Fruit fly (Drosophila melanogaster): ENCODE results near the gene CG33771.

Gene CG33771

DNA sequence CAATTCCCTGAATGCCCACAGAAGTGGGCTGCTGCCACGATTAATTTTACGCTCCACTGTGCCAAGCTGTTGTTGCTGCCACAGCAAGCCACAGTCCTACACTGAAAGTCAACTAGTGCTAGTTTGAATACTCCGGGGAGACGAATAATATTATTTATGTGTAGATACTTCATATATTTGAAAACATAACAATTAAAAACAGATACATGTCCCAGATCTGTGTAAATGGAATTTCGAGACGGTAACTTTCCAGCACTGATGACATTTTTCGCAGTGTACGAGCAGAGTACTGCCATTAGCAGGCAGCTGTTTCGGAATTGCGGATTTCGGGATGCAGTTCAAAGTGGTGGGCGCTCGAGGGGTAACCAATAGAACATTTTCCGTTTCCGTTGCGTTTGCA lies 15.9 kb downstream of the CG33771 start (continued):
- TF ChIP-seq nom (GFP tag; optimal IDR thresholded peaks at IDR 0.05) (no peak), bab2 (GFP tag; optimal IDR thresholded peaks at IDR 0.05) (no peak), Oaz (GFP tag; IDR thresholded peaks at IDR 0.05) (no peak), HLHmδ (GFP tag; optimal IDR thresholded peaks at IDR 0.05) (no peak), sisA (GFP tag; IDR thresholded peaks at IDR 0.05) (peak; percentile 44; the same call in 1 of the 2 replicates), CG14667 (GFP tag; IDR thresholded peaks at IDR 0.05) (no peak), ac (GFP tag; optimal IDR thresholded peaks at IDR 0.05) (no peak), Mrtf (GFP tag; IDR thresholded peaks at IDR 0.05) (no peak), CG31388 (GFP tag; optimal IDR thresholded peaks at IDR 0.05) (no peak), CG6854 (GFP tag; optimal IDR thresholded peaks at IDR 0.05) (no peak), Med (GFP tag) (peak; percentile 73), mirr (GFP tag; optimal IDR thresholded peaks at IDR 0.05) (no peak), esg (GFP tag; conservative IDR thresholded peaks at IDR 0.05) (0 out of 2 replicates have a peak, but pooled peaks have one; percentile 13), CG8089 (GFP tag; optimal IDR thresholded peaks at IDR 0.05) (no peak), ranshi (GFP tag; IDR thresholded peaks at IDR 0.05) (peak; percentile 53; the same call in 1 of the 2 replicates), Max (GFP tag; optimal IDR thresholded peaks at IDR 0.05) (no peak), CG11504 (tag; optimal IDR thresholded peaks at IDR 0.05) (peak; percentile 53), Nf-YA (GFP tag; IDR thresholded peaks at IDR 0.05) (no peak), nau (GFP tag; optimal IDR thresholded peaks at IDR 0.05) (no peak), Atf6 (GFP tag; IDR thresholded peaks at IDR 0.05) (peak; percentile 52; the same call in 1 of the 2 replicates), Deaf1 (tag; optimal IDR thresholded peaks at IDR 0.05) (no peak), CG4707 (GFP tag; optimal IDR thresholded peaks at IDR 0.05) (no peak), CG7372 (GFP tag; IDR thresholded peaks at IDR 0.05) (no peak), Ada2b (GFP tag; IDR thresholded peaks at IDR 0.05) (peak; percentile 13; the same call in 1 of the 2 replicates), Fer3 (tag; optimal IDR thresholded peaks at IDR 0.05) (no peak), Adf1 (GFP tag; IDR thresholded peaks at IDR 0.05) (no peak), Awh (GFP tag; IDR thresholded peaks at IDR 0.05) (no peak), CG14710 (tag; optimal IDR thresholded peaks at IDR 0.05) (no peak), CG11723 (GFP tag; optimal IDR thresholded peaks at IDR 0.05) (no peak), CG18599 (GFP tag; optimal IDR thresholded peaks at IDR 0.05) (peak; percentile 20)

DNA sequence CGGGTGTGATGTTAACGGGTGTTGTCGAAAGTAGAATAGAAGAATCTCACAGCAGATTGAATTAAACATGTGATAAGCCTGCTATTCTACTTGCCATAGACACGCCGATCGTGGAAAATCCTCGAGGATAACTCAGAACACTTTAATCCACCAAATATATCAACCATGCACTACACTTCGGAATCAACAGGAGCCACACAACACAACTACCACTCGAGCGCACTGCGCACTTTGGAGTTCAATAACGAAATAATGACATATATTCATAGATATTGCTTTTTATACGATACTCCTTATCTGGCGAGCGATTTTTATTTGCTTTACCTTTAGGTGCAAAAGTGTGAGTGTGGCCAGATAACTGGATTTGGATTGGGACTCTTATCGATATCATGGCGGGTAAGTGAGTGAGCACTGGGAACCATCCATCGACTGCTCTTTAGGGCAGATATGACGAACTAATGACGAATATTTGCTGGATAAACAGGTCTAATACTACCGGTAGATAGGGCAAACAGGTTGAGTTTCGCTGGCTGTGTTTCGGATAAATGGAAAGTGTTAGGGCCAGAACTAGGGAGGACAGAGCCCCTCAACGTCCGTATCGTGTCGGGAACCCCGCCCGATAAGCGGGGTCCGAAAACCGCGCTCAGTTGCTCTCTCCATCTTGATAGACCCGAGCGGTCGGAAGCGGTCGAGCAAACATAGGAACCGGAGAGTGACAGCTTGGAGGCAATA lies 20.2 kb downstream of the CG33771 start, which contains the start of gene Jhbp6:
Gene Jhbp6 (plus strand): TSS at position 682 of the 732 bp plus-strand sequence.
- TF ChIP-seq CG11723 (GFP tag; optimal IDR thresholded peaks at IDR 0.05) (no peak), CG7556 (GFP tag; optimal IDR thresholded peaks at IDR 0.05) (no peak), CG17612 (GFP tag; IDR thresholded peaks at IDR 0.05) (no peak), Kr (GFP tag; optimal IDR thresholded peaks at IDR 0.05) (peak; percentile 2), cas (GFP tag; IDR thresholded peaks at IDR 0.05) (no peak), Rx (GFP tag; IDR thresholded peaks at IDR 0.05) (no peak), CG3726 (GFP tag; IDR thresholded peaks at IDR 0.05) (no peak), Ada2b (GFP tag; IDR thresholded peaks at IDR 0.05) (no peak), chif (GFP tag; optimal IDR thresholded peaks at IDR 0.05) (no peak), Antp (GFP tag; optimal IDR thresholded peaks at IDR 0.05) (no peak), CG1602 (GFP tag; optimal IDR thresholded peaks at IDR 0.05) (no peak), ATbp (GFP tag; optimal IDR thresholded peaks at IDR 0.05) (no peak), CG6854 (GFP tag; optimal IDR thresholded peaks at IDR 0.05) (no peak), Spps (tag; optimal IDR thresholded peaks at IDR 0.05) (no peak), CG4282 (GFP tag; optimal IDR thresholded peaks at IDR 0.05) (no peak), cg (GFP tag; optimal IDR thresholded peaks at IDR 0.05) (peak; percentile 10), knrl (GFP tag; IDR thresholded peaks at IDR 0.05; ENCODE audit: partially characterized antibody) (no peak), gfzf (GFP tag; optimal IDR thresholded peaks at IDR 0.05) (peak; percentile 23), CG13624 (GFP tag; optimal IDR thresholded peaks at IDR 0.05) (no peak), CG18599 (GFP tag; optimal IDR thresholded peaks at IDR 0.05) (peak; percentile 10), Hr3 (GFP tag; optimal IDR thresholded peaks at IDR 0.05) (no peak), Eip74EF (GFP tag; optimal IDR thresholded peaks at IDR 0.05) (no peak), NfI (GFP tag; optimal IDR thresholded peaks at IDR 0.05) (no peak), da (GFP tag; optimal IDR thresholded peaks at IDR 0.05) (no peak)
